Worm (Caenorhabditis elegans): ENCODE data around the gene C05E4.15.

C05E4.15 gene

ce11 chrV:743348-743747 is 17.8 kb downstream of the C05E4.15 start, which contains the start of gene str-134:
str-134 (plus strand) TSS chrV:743648.
- no peak for TF ChIP-seq ZK185.1 (tag; optimal IDR thresholded peaks at IDR 0.05; ENCODE audit: poor library complexity, severe bottlenecking)
- TF ChIP-seq C06A6.2 (GFP tag; conservative IDR thresholded peaks at IDR 0.05): no peak
- TF ChIP-seq nfya-2 (GFP tag; IDR thresholded peaks at IDR 0.05): no peak
- no peak for TF ChIP-seq egl-18 (GFP tag; IDR thresholded peaks at IDR 0.05)
- TF ChIP-seq sdz-38 (tag; optimal IDR thresholded peaks at IDR 0.05): no peak
- no peak for TF ChIP-seq ekl-4 (GFP tag; IDR thresholded peaks at IDR 0.05)
- no peak for TF ChIP-seq bed-1 (GFP tag; IDR thresholded peaks at IDR 0.05)
- no peak for TF ChIP-seq lin-54 (GFP tag; optimal IDR thresholded peaks at IDR 0.05)
- no peak for TF ChIP-seq ztf-28 (GFP tag; IDR thresholded peaks at IDR 0.05)
- TF ChIP-seq unc-62 (GFP tag; optimal IDR thresholded peaks at IDR 0.05): no peak
- TF ChIP-seq nhr-90 (tag; optimal IDR thresholded peaks at IDR 0.05): no peak
- TF ChIP-seq aptf-2 (GFP tag; conservative IDR thresholded peaks at IDR 0.05): no peak

- no peak for TF ChIP-seq mxl-1 (tag; optimal IDR thresholded peaks at IDR 0.05)
- TF ChIP-seq ztf-18 (tag; optimal IDR thresholded peaks at IDR 0.05): no peak
- no peak for TF ChIP-seq T26A5.8 (tag; optimal IDR thresholded peaks at IDR 0.05)
- TF ChIP-seq Y79H2A.3 (GFP tag; conservative IDR thresholded peaks at IDR 0.05): no peak
- TF ChIP-seq hsf-1 (GFP tag; IDR thresholded peaks at IDR 0.05): no peak
- TF ChIP-seq him-1 (tag; optimal IDR thresholded peaks at IDR 0.05): no peak
- TF ChIP-seq die-1 (tag; optimal IDR thresholded peaks at IDR 0.05): no peak
- no peak for TF ChIP-seq lin-54 (GFP tag; optimal IDR thresholded peaks at IDR 0.05)
- no peak for TF ChIP-seq lag-1 (GFP tag; IDR thresholded peaks at IDR 0.05)
- no peak for TF ChIP-seq F52B5.7 (tag; optimal IDR thresholded peaks at IDR 0.05)
- no peak for TF ChIP-seq K12H6.12 (tag; optimal IDR thresholded peaks at IDR 0.05)
- no peak for TF ChIP-seq let-526 (GFP tag; IDR thresholded peaks at IDR 0.05)
- no peak for TF ChIP-seq ztf-25 (GFP tag; IDR thresholded peaks at IDR 0.05)
- TF ChIP-seq Y95B8A.8 (GFP tag; IDR thresholded peaks at IDR 0.05): no peak
- no peak for TF ChIP-seq somi-1 (GFP tag; optimal IDR thresholded peaks at IDR 0.05)
- TF ChIP-seq athp-1 (tag; optimal IDR thresholded peaks at IDR 0.05): no peak
Measured at ce11 chrV:741820-742219, 19.3 kb downstream of the C05E4.15 start, which contains the start of gene C05E4.7. C05E4.7 (plus strand) TSS chrV:742120.

ce11 chrV:738770-739169 is 22.4 kb downstream of the C05E4.15 start, which contains the start of gene srj-24:
srj-24 (minus strand) TSS chrV:738870.
- TF ChIP-seq Y67H2A.10 (GFP tag; conservative IDR thresholded peaks at IDR 0.05): no peak
- no peak for TF ChIP-seq repo-1 (tag; optimal IDR thresholded peaks at IDR 0.05)
- no peak for TF ChIP-seq K12H6.12 (tag; optimal IDR thresholded peaks at IDR 0.05)
- no peak for TF ChIP-seq egrh-3 (GFP tag; IDR thresholded peaks at IDR 0.05)
- no peak for TF ChIP-seq B0019.2 (GFP tag; conservative IDR thresholded peaks at IDR 0.05)
- TF ChIP-seq die-1 (tag; optimal IDR thresholded peaks at IDR 0.05): no peak

- TF ChIP-seq repo-1 (tag; optimal IDR thresholded peaks at IDR 0.05) (no peak), zim-3 (tag; optimal IDR thresholded peaks at IDR 0.05) (no peak), ceh-100 (GFP tag; IDR thresholded peaks at IDR 0.05) (no peak), bed-1 (GFP tag; IDR thresholded peaks at IDR 0.05) (no peak), F23B12.7 (tag; optimal IDR thresholded peaks at IDR 0.05; ENCODE audit: insufficient read depth) (no peak), xnd-1 (tag; optimal IDR thresholded peaks at IDR 0.05) (no peak), ztf-26 (tag; optimal IDR thresholded peaks at IDR 0.05) (no peak), mxl-1 (tag; optimal IDR thresholded peaks at IDR 0.05) (no peak), rec-8 (tag; optimal IDR thresholded peaks at IDR 0.05) (no peak), somi-1 (GFP tag; optimal IDR thresholded peaks at IDR 0.05) (no peak)
Measured at ce11 chrV:736171-736570, 25.0 kb downstream of the C05E4.15 start, which contains the start of gene srj-25. srj-25 (minus strand) TSS chrV:736271.

Measured in whole organism, young adult.